Worm (Caenorhabditis elegans) whole organism, L1 larva: ENCODE results near the gene mcm-7.

ENCODE experiments used
- C34B4.2 ChIP-seq: sonication (generic microtip); optimal IDR thresholded peaks from 2 replicates; lab custom pipeline; 2017; ENCODE audit warnings: mild to moderate bottlenecking, missing genetic modification characterization, missing compliant biosample characterization
- F16B12.6 ChIP-seq: fragments of 150-350 bp; optimal IDR thresholded peaks from 2 replicates; lab custom pipeline; 2014; ENCODE audit warnings: missing biosample characterization, missing genetic modification characterization
- alr-1 ChIP-seq: fragments of 200-800 bp; sonication (Bioruptor generic); optimal IDR thresholded peaks from 2 replicates; lab custom pipeline; 2018; ENCODE audit warnings: borderline replicate concordance, mild to moderate bottlenecking, missing genetic modification characterization, missing compliant biosample characterization
- ama-1 ChIP-seq: fragments of 150-350 bp; optimal IDR thresholded peaks from 2 replicates; lab custom pipeline; 2014
- blmp-1 ChIP-seq: fragments of 150-350 bp; optimal IDR thresholded peaks from 2 replicates; lab custom pipeline; 2014; ENCODE audit warnings: missing biosample characterization, missing genetic modification characterization
- ceh-63 ChIP-seq: fragments of 200-800 bp; sonication (Bioruptor generic); optimal IDR thresholded peaks from 2 replicates; lab custom pipeline; 2018; ENCODE audit warnings: mild to moderate bottlenecking, missing genetic modification characterization, missing compliant biosample characterization
- ceh-8 ChIP-seq: fragments of 200-800 bp; sonication (Bioruptor generic); optimal IDR thresholded peaks from 2 replicates; lab custom pipeline; 2018; ENCODE audit warnings: mild to moderate bottlenecking, missing genetic modification characterization, moderate library complexity, missing compliant biosample characterization
- ceh-82 ChIP-seq, 3 experiments: fragments of 150-350 bp in 1 of 3; sonication (generic microtip) in 2 of 3; optimal IDR thresholded peaks; 2 replicates each; lab custom pipeline; 2014 to 2017; ENCODE audit warnings: missing biosample characterization in 3 of 3, missing genetic modification characterization in 3 of 3
- ces-1 ChIP-seq: fragments of 150-350 bp; optimal IDR thresholded peaks from 2 replicates; lab custom pipeline; 2014; ENCODE audit warnings: missing biosample characterization, missing genetic modification reagents, missing genetic modification characterization
- dsc-1 ChIP-seq: sonication (generic microtip); optimal IDR thresholded peaks from 2 replicates; lab custom pipeline; 2016; ENCODE audit warnings: mild to moderate bottlenecking, missing genetic modification characterization, missing compliant biosample characterization
- egl-13 ChIP-seq: sonication (generic microtip); optimal IDR thresholded peaks from 2 replicates; lab custom pipeline; 2016; ENCODE audit warnings: missing genotype, missing genetic modification reagents, missing genetic modification characterization, missing compliant biosample characterization
- elt-3 ChIP-seq, 6 experiments: fragments of 150-350 bp in 1 of 6; sonication (generic microtip); optimal IDR thresholded peaks; 2 replicates each; lab custom pipeline; 2017 to 2018; ENCODE audit warnings: missing biosample characterization in 6 of 6, missing genetic modification characterization in 6 of 6, inconsistent platforms in 1 of 6
- fkh-8 ChIP-seq: sonication (generic microtip); optimal IDR thresholded peaks from 2 replicates; lab custom pipeline; 2016; ENCODE audit warnings: mild to moderate bottlenecking, missing genetic modification characterization, missing compliant biosample characterization
- hlh-17 ChIP-seq: fragments of 200-800 bp; sonication (Bioruptor generic); optimal IDR thresholded peaks from 2 replicates; lab custom pipeline; 2018; ENCODE audit warnings: missing genetic modification characterization, mild to moderate bottlenecking, missing compliant biosample characterization, moderate library complexity, borderline replicate concordance
- hpl-2 ChIP-seq: fragments of 150-350 bp; optimal IDR thresholded peaks from 2 replicates; lab custom pipeline; 2014; ENCODE audit warnings: missing biosample characterization, missing genetic modification reagents, missing genetic modification characterization
- irx-1 ChIP-seq: sonication (generic microtip); optimal IDR thresholded peaks from 2 replicates; lab custom pipeline; 2016; ENCODE audit warnings: missing genetic modification characterization, missing compliant biosample characterization
- isw-1 ChIP-seq: fragments of 200-800 bp; sonication (Bioruptor generic); IDR thresholded peaks from 2 replicates; pipeline ENCODE4 v1.3.6; 2022; ENCODE audit warnings: missing genetic modification characterization, missing compliant biosample characterization
- lin-14 ChIP-seq: fragments of 200-800 bp; sonication (Bioruptor generic); optimal IDR thresholded peaks from 2 replicates; lab custom pipeline; 2018; ENCODE audit warnings: mild to moderate bottlenecking, missing genetic modification characterization, moderate library complexity, missing compliant biosample characterization
- lin-15B ChIP-seq: fragments of 150-350 bp; sonication (generic microtip); optimal IDR thresholded peaks from 3 replicates; lab custom pipeline; 2014; ENCODE audit warnings: missing biosample characterization, missing genetic modification characterization
- lin-35 ChIP-seq, 2 experiments: fragments of 150-350 bp; optimal IDR thresholded peaks; 2 replicates each; lab custom pipeline; 2014; ENCODE audit warnings: missing biosample characterization in 2 of 2, missing genetic modification characterization in 2 of 2, missing genetic modification reagents in 2 of 2
- lsy-2 ChIP-seq, 2 experiments: fragments of 150-350 bp; optimal IDR thresholded peaks; 2 replicates each; lab custom pipeline; 2014; ENCODE audit warnings: missing biosample characterization in 2 of 2, missing genetic modification characterization in 2 of 2
- mab-9 ChIP-seq: fragments of 200-800 bp; sonication (Bioruptor generic); IDR thresholded peaks from 2 replicates; pipeline ENCODE4 v1.3.6; 2022; ENCODE audit warnings: missing genetic modification reagents, missing genetic modification characterization, missing compliant biosample characterization
- mep-1 ChIP-seq: fragments of 150-350 bp; optimal IDR thresholded peaks from 2 replicates; lab custom pipeline; 2014; ENCODE audit warnings: missing biosample characterization, missing genetic modification characterization
- nhr-19 ChIP-seq: fragments of 200-800 bp; sonication (Bioruptor generic); conservative IDR thresholded peaks from 2 replicates; pipeline ENCODE4 v1.3.6; 2022; ENCODE audit warnings: missing genetic modification characterization, missing compliant biosample characterization
- nhr-47 ChIP-seq: sonication (generic microtip); optimal IDR thresholded peaks from 2 replicates; lab custom pipeline; 2016; ENCODE audit warnings: mild to moderate bottlenecking, missing genetic modification characterization, moderate library complexity, missing compliant biosample characterization
- nhr-71 ChIP-seq: sonication (generic microtip); optimal IDR thresholded peaks from 2 replicates; lab custom pipeline; 2016; ENCODE audit warnings: mild to moderate bottlenecking, missing genetic modification characterization, moderate library complexity, missing compliant biosample characterization
- nhr-76 ChIP-seq: sonication (generic microtip); optimal IDR thresholded peaks from 2 replicates; lab custom pipeline; 2017; ENCODE audit warnings: missing biosample characterization, missing genetic modification characterization
- nhr-77 ChIP-seq: fragments of 150-350 bp; optimal IDR thresholded peaks from 2 replicates; lab custom pipeline; 2014; ENCODE audit warnings: missing biosample characterization, missing genetic modification characterization
- nhr-84 ChIP-seq: sonication (generic microtip); optimal IDR thresholded peaks from 2 replicates; lab custom pipeline; 2017; ENCODE audit warnings: missing biosample characterization, missing genetic modification characterization
- pqm-1 ChIP-seq: sonication (generic microtip); optimal IDR thresholded peaks from 3 replicates; lab custom pipeline; 2017; ENCODE audit warnings: missing biosample characterization, missing genetic modification characterization
- rnt-1 ChIP-seq: sonication (generic microtip); optimal IDR thresholded peaks from 2 replicates; lab custom pipeline; 2016; ENCODE audit warnings: mild to moderate bottlenecking, missing genetic modification characterization, moderate library complexity, missing compliant biosample characterization
- skn-1 ChIP-seq: fragments of 150-350 bp; optimal IDR thresholded peaks from 2 replicates; lab custom pipeline; 2014; ENCODE audit warnings: missing biosample characterization, missing genetic modification characterization
- snpc-4 ChIP-seq: fragments of 150-350 bp; optimal IDR thresholded peaks from 2 replicates; lab custom pipeline; 2014; ENCODE audit warnings: missing biosample characterization, missing genetic modification characterization
- sox-4 ChIP-seq: sonication (generic microtip); optimal IDR thresholded peaks from 2 replicates; lab custom pipeline; 2016; ENCODE audit warnings: missing genetic modification characterization, missing compliant biosample characterization
- sptf-1 ChIP-seq: fragments of 150-350 bp; optimal IDR thresholded peaks from 2 replicates; lab custom pipeline; 2014; ENCODE audit warnings: missing biosample characterization, missing genetic modification characterization
- sup-37 ChIP-seq: fragments of 200-800 bp; sonication (Bioruptor generic); optimal IDR thresholded peaks from 2 replicates; lab custom pipeline; 2018; ENCODE audit warnings: mild to moderate bottlenecking, missing genetic modification characterization, missing compliant biosample characterization
- swsn-7 ChIP-seq: sonication (generic microtip); optimal IDR thresholded peaks from 2 replicates; lab custom pipeline; 2016; ENCODE audit warnings: missing genetic modification characterization, missing compliant biosample characterization
- tbx-2 ChIP-seq: sonication (generic microtip); optimal IDR thresholded peaks from 2 replicates; lab custom pipeline; 2016; ENCODE audit warnings: missing genetic modification characterization, missing compliant biosample characterization
- tlp-1 ChIP-seq: fragments of 150-350 bp; optimal IDR thresholded peaks from 2 replicates; lab custom pipeline; 2014; ENCODE audit warnings: missing biosample characterization, missing genetic modification characterization
- unc-86 ChIP-seq: sonication (generic microtip); optimal IDR thresholded peaks from 2 replicates; lab custom pipeline; 2016; ENCODE audit warnings: missing genetic modification characterization, missing compliant biosample characterization
- zag-1 ChIP-seq: fragments of 150-350 bp; optimal IDR thresholded peaks from 2 replicates; lab custom pipeline; 2014; ENCODE audit warnings: missing biosample characterization, missing genetic modification characterization
- zip-4 ChIP-seq: fragments of 200-800 bp; sonication (Bioruptor generic); optimal IDR thresholded peaks from 2 replicates; lab custom pipeline; 2018; ENCODE audit warnings: mild to moderate bottlenecking, missing genetic modification characterization, moderate library complexity, missing compliant biosample characterization

mcm-7 gene

ce11 chrV:4346325-4346724 lies 641 bp upstream of the mcm-7 start, which contains the start of gene hpo-18:
TSS of gene hpo-18 (minus strand) at chrV:4346425.
- TF ChIP-seq egl-13 (tag; lab: Kevin White, UChicago) (no peak), lin-15B (no peak), tlp-1 (tag; lab: Kevin White, UChicago) (no peak), C34B4.2 (tag; lab: Kevin White, UChicago) (no peak), zip-4 (GFP tag; lab: Kevin White, UChicago) (no peak), hpl-2 (GFP tag; lab: Kevin White, UChicago) (no peak), isw-1 (GFP tag; lab: Robert Waterston, UW) (no peak), irx-1 (tag; lab: Kevin White, UChicago) (no peak), elt-3 (tag; optimal IDR thresholded peaks at IDR 0.05; lab: Kevin White, UChicago) (no peak), rnt-1 (tag; lab: Kevin White, UChicago) (no peak), lin-35 (GFP tag; optimal IDR thresholded peaks at IDR 0.05; lab: Kevin White, UChicago) (no peak), pqm-1 (tag; lab: Kevin White, UChicago) (no peak), sox-4 (tag; lab: Kevin White, UChicago) (no peak), nhr-71 (tag; lab: Kevin White, UChicago) (no peak)
- TF ChIP-seq, all 84 proteins: peak for 0

ce11 chrV:4356047-4356612 lies 9.2 kb downstream of the mcm-7 start:
- TF ChIP-seq nhr-71 (tag; lab: Kevin White, UChicago) (peak; percentile 24), mab-9 (GFP tag; lab: Robert Waterston, UW) (no peak), hlh-17 (GFP tag; lab: Kevin White, UChicago) (no peak), zag-1 (no peak), nhr-19 (no peak), alr-1 (tag; lab: Kevin White, UChicago) (no peak), lin-14 (peak; percentile 52), ceh-8 (GFP tag; lab: Kevin White, UChicago) (no peak), ceh-63 (GFP tag; lab: Kevin White, UChicago) (no peak)

ce11 chrV:4357369-4357768 lies 10.4 kb downstream of the mcm-7 start:
- TF ChIP-seq lin-15B: no peak
- peak in 2 of 3 experiments; percentile 15 to 56 for TF ChIP-seq ceh-82 (tag; optimal IDR thresholded peaks at IDR 0.05; lab: Kevin White, UChicago)
- TF ChIP-seq sup-37 (GFP tag; lab: Kevin White, UChicago): no peak
- TF ChIP-seq nhr-84 (tag; lab: Kevin White, UChicago): no peak
- peak; percentile 46 for TF ChIP-seq nhr-71 (tag; lab: Kevin White, UChicago)
- TF ChIP-seq fkh-8 (tag; lab: Kevin White, UChicago): no peak
- TF ChIP-seq hpl-2 (GFP tag; lab: Kevin White, UChicago): no peak
- peak; percentile 64 for TF ChIP-seq tbx-2
- no peak for TF ChIP-seq nhr-76 (tag; lab: Kevin White, UChicago)
- no peak for TF ChIP-seq dsc-1 (tag; lab: Kevin White, UChicago)
- TF ChIP-seq rnt-1 (tag; lab: Kevin White, UChicago): peak; percentile 6
- peak; percentile 36 for TF ChIP-seq ces-1 (GFP tag; lab: Kevin White, UChicago)
- peak; percentile 38 for TF ChIP-seq skn-1 (tag; lab: Kevin White, UChicago)
- TF ChIP-seq pqm-1 (tag; lab: Kevin White, UChicago): no peak
- peak; percentile 7 for TF ChIP-seq mep-1
- peak; percentile 22 for TF ChIP-seq nhr-47 (tag; lab: Kevin White, UChicago)
- no peak for TF ChIP-seq F16B12.6
- TF ChIP-seq blmp-1: peak; percentile 93
- no peak for TF ChIP-seq ceh-63 (GFP tag; lab: Kevin White, UChicago)
- no peak for TF ChIP-seq nhr-77
- no peak for TF ChIP-seq unc-86 (tag; lab: Kevin White, UChicago)
- no peak for TF ChIP-seq swsn-7 (tag; lab: Kevin White, UChicago)
- peak; percentile 21 for TF ChIP-seq irx-1 (tag; lab: Kevin White, UChicago)
- TF ChIP-seq sptf-1 (tag; lab: Kevin White, UChicago): no peak
- TF ChIP-seq snpc-4 (tag; lab: Kevin White, UChicago): no peak
- TF ChIP-seq ceh-8 (GFP tag; lab: Kevin White, UChicago): peak; percentile 49
- TF ChIP-seq lsy-2 (tag; optimal IDR thresholded peaks at IDR 0.05; lab: Kevin White, UChicago): peak in 1 of 2 experiments; percentile 36
- peak; percentile 80 for TF ChIP-seq lin-14
- no peak for TF ChIP-seq ama-1 (lab: Kevin White, UChicago)
- TF ChIP-seq, all 84 proteins: peak for 13
